Fruit fly (Drosophila melanogaster) whole organism, larva: ENCODE results near the gene CG9967.

ENCODE experiments used
- noc ChIP-seq: fragments of 200-800 bp; sonication (Bioruptor generic); optimal IDR thresholded peaks from 3 replicates; lab custom pipeline; 2019; ENCODE audit warnings: missing biosample characterization, mild to moderate bottlenecking, missing genetic modification characterization, moderate library complexity

Gene CG9967

DNA sequence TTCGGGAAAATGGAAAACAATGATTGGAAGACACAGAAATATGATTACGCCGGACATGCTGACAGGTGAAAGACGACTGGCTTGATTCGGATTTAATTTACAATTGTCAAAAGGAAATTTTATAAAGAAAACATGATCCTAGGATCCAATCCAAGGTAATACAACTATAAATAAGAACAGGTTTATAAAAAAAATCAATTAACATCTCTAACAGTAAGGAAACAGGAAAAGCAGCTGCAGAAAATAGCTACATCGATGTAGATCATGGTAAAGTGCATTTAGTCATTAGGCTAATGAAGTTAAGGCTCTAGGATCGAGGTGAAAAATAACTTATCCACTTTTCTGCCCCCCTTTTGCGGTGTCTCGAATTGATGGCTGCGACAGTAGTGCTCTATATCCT, 67.8 kb downstream of the CG9967 start, which contains the start of gene CG17237:
TSS of gene CG17237 (minus strand) at position 101 of the 400 bp plus-strand sequence.
- TF ChIP-seq noc = no peak

- no peak for TF ChIP-seq noc
These were observed 69.3 kb downstream of the CG9967 start, which contains the start of gene CG42658 for dm6 chr2L:2287807-2288206. TSS of gene CG42658 (minus strand) at chr2L:2287907.

- no peak for TF ChIP-seq noc
These were observed 70.4 kb downstream of the CG9967 start, which contains the start of gene CG31681 for dm6 chr2L:2286773-2287172. TSS of gene CG31681 (minus strand) at chr2L:2286873.

dm6 chr2L:2284863-2285262, 72.3 kb downstream of the CG9967 start, which contains the start of gene CG4271:
TSS of gene CG4271 (plus strand) at chr2L:2285163.
- no peak for TF ChIP-seq noc

DNA sequence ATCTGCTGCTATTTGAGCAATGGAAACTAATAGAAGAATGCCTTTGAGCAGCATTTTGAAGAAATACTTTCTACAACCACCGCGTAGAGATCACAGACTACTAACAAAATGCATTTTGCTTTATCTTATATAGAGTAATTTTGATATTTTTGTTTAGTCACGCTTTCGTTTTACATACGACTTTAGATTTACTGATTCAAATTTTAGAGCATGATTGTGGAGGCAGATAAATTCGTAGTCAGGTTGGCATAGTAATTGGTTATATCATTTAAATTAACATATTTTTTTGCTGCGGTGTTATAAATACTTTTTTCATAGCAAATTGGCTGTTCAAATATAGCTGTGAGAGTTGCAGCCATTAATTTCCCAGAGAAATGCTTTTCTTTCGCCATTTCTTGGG, 88.1 kb downstream of the CG9967 start, which contains the start of gene CG17242:
TSS of gene CG17242 (minus strand) at position 101 of the 400 bp plus-strand sequence.
- no peak for TF ChIP-seq noc

DNA sequence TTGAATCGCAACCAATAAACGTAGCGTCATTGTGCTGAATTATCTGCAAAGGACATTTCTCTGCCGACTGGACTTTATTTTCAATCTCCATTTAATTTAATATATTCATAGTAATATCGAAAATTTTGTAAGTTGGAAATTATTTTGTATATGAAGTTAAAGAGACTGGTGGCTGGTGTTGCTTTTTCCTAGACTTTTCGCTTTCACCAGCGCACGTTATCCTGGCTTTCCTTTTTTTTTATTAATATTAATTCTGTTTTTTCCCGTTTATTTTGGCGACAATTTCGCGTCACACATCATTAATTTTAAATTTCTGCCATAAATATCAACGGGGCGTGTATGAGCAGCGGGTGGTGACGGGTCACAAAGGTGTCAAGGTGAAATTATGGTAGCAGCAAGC, 91.9 kb downstream of the CG9967 start, which contains the start of gene CG34049:
TSS of gene CG34049 (minus strand) at position 101 of the 400 bp plus-strand sequence.
- no peak for TF ChIP-seq noc

DNA sequence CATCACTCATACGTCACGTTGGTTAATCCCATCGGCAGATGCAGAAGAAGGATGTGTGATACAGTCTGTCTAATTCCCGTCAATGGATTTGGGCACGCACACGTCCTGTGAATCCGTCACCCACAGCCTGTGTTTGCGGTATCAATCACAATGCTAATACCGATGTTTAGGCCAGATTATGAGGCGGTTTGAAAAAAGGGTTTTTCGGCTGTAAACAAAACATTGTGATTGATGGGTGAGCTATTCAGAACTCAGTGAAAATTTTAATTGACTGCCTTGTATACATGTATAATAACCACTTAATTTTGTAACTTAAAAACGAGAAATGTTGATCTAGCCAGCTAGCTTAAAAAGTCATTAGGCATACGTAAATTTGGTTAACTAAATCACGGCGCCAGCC, 94.0 kb downstream of the CG9967 start, which contains the start of gene CG4270:
TSS of gene CG4270 (plus strand) at position 301 of the 400 bp plus-strand sequence.
- no peak for TF ChIP-seq noc
